Worm (Caenorhabditis elegans) whole organism, young adult: ENCODE results near the gene dyf-13.
A peak's percentile ranks its signal among the peaks of the same experiment; 100 is the strongest.

Experiments
- B0019.2 ChIP-seq: fragments of 200-800 bp; sonication (Bioruptor generic); conservative IDR thresholded peaks from 2 replicates; pipeline ENCODE4 v1.3.6; 2022; ENCODE audit warnings: missing genetic modification reagents, missing genetic modification characterization, missing compliant biosample characterization
- B0261.1 ChIP-seq: sonication (generic microtip); optimal IDR thresholded peaks from 2 replicates; lab custom pipeline; 2016; ENCODE audit warnings: mild to moderate bottlenecking, missing genetic modification characterization, moderate library complexity, missing compliant biosample characterization
- F57C9.4 ChIP-seq: sonication (generic microtip); optimal IDR thresholded peaks from 2 replicates; lab custom pipeline; 2017; ENCODE audit warnings: mild to moderate bottlenecking, missing genetic modification characterization, missing compliant biosample characterization
- akir-1 ChIP-seq: fragments of 200-800 bp; sonication (Bioruptor generic); optimal IDR thresholded peaks from 2 replicates; lab custom pipeline; 2018; ENCODE audit warnings: mild to moderate bottlenecking, missing genetic modification characterization, moderate library complexity, missing compliant biosample characterization
- ama-1 ChIP-seq, 3 experiments: fragments of 150-350 bp in 1 of 3; sonication (generic microtip) in 2 of 3; optimal IDR thresholded peaks; 2 replicates each; lab custom pipeline; 2014 to 2018; ENCODE audit warnings: missing biosample characterization in 2 of 3, missing genetic modification characterization in 2 of 3, missing genetic modification reagents in 2 of 3
- athp-1 ChIP-seq: sonication (generic microtip); optimal IDR thresholded peaks from 2 replicates; lab custom pipeline; 2017; ENCODE audit warnings: mild to moderate bottlenecking, missing genetic modification characterization, missing compliant biosample characterization
- ets-4 ChIP-seq: fragments of 200-800 bp; sonication (Bioruptor generic); optimal IDR thresholded peaks from 2 replicates; lab custom pipeline; 2018; ENCODE audit warnings: mild to moderate bottlenecking, missing genetic modification characterization, missing compliant biosample characterization
- hrde-1 ChIP-seq: sonication (generic microtip); optimal IDR thresholded peaks from 2 replicates; lab custom pipeline; 2016; ENCODE audit warnings: missing genetic modification characterization, mild to moderate bottlenecking, missing compliant biosample characterization, moderate library complexity, missing genotype, missing genetic modification reagents, borderline replicate concordance
- lir-1 ChIP-seq: fragments of 200-800 bp; sonication (Bioruptor generic); conservative IDR thresholded peaks from 2 replicates; pipeline ENCODE4 v1.3.6; 2022; ENCODE audit warnings: missing genetic modification reagents, missing genetic modification characterization, missing compliant biosample characterization
- mes-4 ChIP-seq: sonication (generic microtip); optimal IDR thresholded peaks from 2 replicates; lab custom pipeline; 2016; ENCODE audit warnings: missing genotype, missing genetic modification characterization, missing compliant biosample characterization
- pha-4 ChIP-seq: fragments of 150-350 bp; sonication (generic microtip); optimal IDR thresholded peaks from 2 replicates; lab custom pipeline; 2014; ENCODE audit warnings: missing biosample characterization, missing genetic modification reagents, missing genetic modification characterization
- rec-8 ChIP-seq, 2 experiments: sonication (generic microtip); optimal IDR thresholded peaks; 2 replicates each; lab custom pipeline; 2016; ENCODE audit warnings: mild to moderate bottlenecking in 2 of 2, missing genetic modification characterization in 2 of 2, missing genetic modification reagents in 2 of 2, missing genotype in 2 of 2, missing biosample characterization in 1 of 2, missing compliant biosample characterization in 1 of 2, moderate library complexity in 1 of 2

DNA sequence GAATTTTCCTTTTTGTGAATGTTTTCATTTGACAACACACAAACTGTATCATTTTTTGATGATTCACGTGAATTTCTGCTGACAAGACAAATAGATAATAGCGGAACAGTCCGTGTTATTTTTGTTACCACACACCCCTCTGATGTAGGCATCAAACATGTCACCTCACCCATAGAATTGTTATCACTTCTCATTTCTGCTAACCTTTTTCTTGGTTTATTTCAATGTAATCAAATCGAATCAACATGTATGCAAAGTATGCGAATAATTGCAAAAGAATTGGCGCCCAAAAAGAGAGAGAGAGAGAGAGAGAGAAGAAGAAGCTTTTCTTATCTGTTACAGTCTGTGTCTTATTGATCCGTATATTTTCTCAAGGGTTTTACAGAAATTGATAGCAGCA, 13.7 kb downstream of the dyf-13 start:
- TF ChIP-seq ama-1 (optimal IDR thresholded peaks at IDR 0.05; lab: Kevin White, UChicago) (no peak), ama-1 (GFP tag; optimal IDR thresholded peaks at IDR 0.05; lab: Kevin White, UChicago) (no peak), B0019.2 (no peak), F57C9.4 (no peak), athp-1 (tag; lab: Kevin White, UChicago) (no peak), hrde-1 (tag; lab: Kevin White, UChicago) (no peak), B0261.1 (tag; lab: Kevin White, UChicago) (no peak), lir-1 (no peak), ets-4 (GFP tag; lab: Kevin White, UChicago) (peak; percentile 10), akir-1 (GFP tag; lab: Kevin White, UChicago) (no peak), mes-4 (no peak), rec-8 (tag; optimal IDR thresholded peaks at IDR 0.05; lab: Kevin White, UChicago) (no peak), pha-4 (tag; lab: Kevin White, UChicago) (no peak)
